Worm (Caenorhabditis elegans): ENCODE data around the gene acs-3.

ce11 chrV:1925487-1925886, 43.8 kb upstream of the acs-3 start, which contains the start of gene T06A1.1:
- TF ChIP-seq hlh-12 (tag; optimal IDR thresholded peaks at IDR 0.05) = no peak
- no peak for TF ChIP-seq pha-4 (tag; optimal IDR thresholded peaks at IDR 0.05)
- TF ChIP-seq dpl-1 (GFP tag; optimal IDR thresholded peaks at IDR 0.05) = no peak
- no peak for TF ChIP-seq F33H1.4 (GFP tag; IDR thresholded peaks at IDR 0.05)
- TF ChIP-seq bed-1 (GFP tag; IDR thresholded peaks at IDR 0.05) = no peak
- TF ChIP-seq ceh-100 (GFP tag; IDR thresholded peaks at IDR 0.05) = no peak
- no peak for TF ChIP-seq egl-18 (GFP tag; IDR thresholded peaks at IDR 0.05)
- no peak for TF ChIP-seq lin-26 (GFP tag; IDR thresholded peaks at IDR 0.05)
- TF ChIP-seq B0019.2 (GFP tag; conservative IDR thresholded peaks at IDR 0.05) = no peak
- TF ChIP-seq mel-28 (tag; optimal IDR thresholded peaks at IDR 0.05; ENCODE audit: borderline replicate concordance) = no peak
- no peak for TF ChIP-seq lsy-27 (tag; optimal IDR thresholded peaks at IDR 0.05; ENCODE audit: borderline replicate concordance, insufficient read depth)
- no peak for TF ChIP-seq lin-54 (GFP tag; optimal IDR thresholded peaks at IDR 0.05)
- TF ChIP-seq zim-3 (tag; optimal IDR thresholded peaks at IDR 0.05) = no peak
- no peak for TF ChIP-seq attf-5 (GFP tag; optimal IDR thresholded peaks at IDR 0.05)
